Worm (Caenorhabditis elegans) whole organism, L4/young adult: Measurements from ENCODE around the gene wsp-1.

Experiments used
- W03F9.2 ChIP-seq: fragments of 150-350 bp; optimal IDR thresholded peaks from 2 replicates; lab custom pipeline; 2014; ENCODE audit warnings: missing biosample characterization, missing genetic modification characterization
- dao-5 ChIP-seq: sonication (generic microtip); optimal IDR thresholded peaks from 2 replicates; lab custom pipeline; 2016; ENCODE audit warnings: missing genotype, missing genetic modification characterization, moderate library complexity, missing compliant biosample characterization
- him-1 ChIP-seq: sonication (generic microtip); optimal IDR thresholded peaks from 2 replicates; lab custom pipeline; 2016; ENCODE audit warnings: missing genotype, missing genetic modification reagents, missing genetic modification characterization, missing compliant biosample characterization

The wsp-1 gene

DNA sequence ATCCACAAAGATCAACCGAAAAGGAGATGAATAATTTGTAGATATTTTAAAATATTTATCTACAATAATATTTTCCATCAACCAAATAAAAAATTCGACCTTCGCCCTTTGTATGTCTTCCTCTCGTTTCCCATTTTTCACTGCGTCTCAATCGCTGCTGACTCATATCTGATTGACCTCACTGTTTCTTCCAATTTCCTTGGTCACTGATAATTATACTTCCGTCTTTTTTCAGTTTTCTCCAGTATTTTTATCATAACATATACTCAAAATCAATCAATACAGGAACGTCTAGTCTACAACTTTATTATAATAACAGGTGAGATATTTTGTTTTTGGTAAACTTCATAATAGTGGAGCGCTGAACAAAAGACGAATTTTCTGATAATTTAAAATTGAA, 59.8 kb downstream of the wsp-1 start, which contains the start of gene pmk-3:
Gene pmk-3, plus strand, starts transcription at position 236 of the 400 bp plus-strand sequence.
- no peak for TF ChIP-seq him-1
- peak; percentile 5 for TF ChIP-seq W03F9.2 (tag; lab: Kevin White, UChicago)
- TF ChIP-seq dao-5 (tag; lab: Kevin White, UChicago): no peak
